Worm (Caenorhabditis elegans) whole organism, L1 larva: ENCODE results near the gene trr-1.

Experiments
- blmp-1 ChIP-seq: fragments of 150-350 bp; optimal IDR thresholded peaks from 2 replicates; lab custom pipeline; 2014; ENCODE audit warnings: missing biosample characterization, missing genetic modification characterization
- egl-27 ChIP-seq, 2 experiments: fragments of 150-350 bp in 1 of 2; sonication (generic microtip); optimal IDR thresholded peaks; 3 replicates each; lab custom pipeline; 2017 to 2018; ENCODE audit warnings: missing biosample characterization in 2 of 2, missing genetic modification characterization in 2 of 2, missing genetic modification reagents in 2 of 2
- elt-3 ChIP-seq, 6 experiments: fragments of 150-350 bp in 1 of 6; sonication (generic microtip); optimal IDR thresholded peaks; 2 replicates each; lab custom pipeline; 2017 to 2018; ENCODE audit warnings: missing biosample characterization in 6 of 6, missing genetic modification characterization in 6 of 6, inconsistent platforms in 1 of 6
- fkh-8 ChIP-seq: sonication (generic microtip); optimal IDR thresholded peaks from 2 replicates; lab custom pipeline; 2016; ENCODE audit warnings: mild to moderate bottlenecking, missing genetic modification characterization, missing compliant biosample characterization
- lin-13 ChIP-seq: fragments of 150-350 bp; optimal IDR thresholded peaks from 2 replicates; lab custom pipeline; 2014; ENCODE audit warnings: missing biosample characterization, missing genetic modification reagents, missing genetic modification characterization
- lin-39 ChIP-seq: fragments of 150-350 bp; optimal IDR thresholded peaks from 2 replicates; lab custom pipeline; 2014; ENCODE audit warnings: missing biosample characterization, missing genetic modification reagents, missing genetic modification characterization
- nhr-12 ChIP-seq: sonication (generic microtip); optimal IDR thresholded peaks from 2 replicates; lab custom pipeline; 2017; ENCODE audit warnings: missing biosample characterization, missing genetic modification characterization
- snpc-4 ChIP-seq: fragments of 150-350 bp; optimal IDR thresholded peaks from 2 replicates; lab custom pipeline; 2014; ENCODE audit warnings: missing biosample characterization, missing genetic modification characterization
- unc-130 ChIP-seq: fragments of 150-350 bp; optimal IDR thresholded peaks from 2 replicates; lab custom pipeline; 2017; ENCODE audit warnings: missing biosample characterization, missing genetic modification characterization, inconsistent platforms
- ztf-4 ChIP-seq: fragments of 150-350 bp; optimal IDR thresholded peaks from 2 replicates; lab custom pipeline; 2014; ENCODE audit warnings: missing biosample characterization, missing genetic modification characterization

DNA sequence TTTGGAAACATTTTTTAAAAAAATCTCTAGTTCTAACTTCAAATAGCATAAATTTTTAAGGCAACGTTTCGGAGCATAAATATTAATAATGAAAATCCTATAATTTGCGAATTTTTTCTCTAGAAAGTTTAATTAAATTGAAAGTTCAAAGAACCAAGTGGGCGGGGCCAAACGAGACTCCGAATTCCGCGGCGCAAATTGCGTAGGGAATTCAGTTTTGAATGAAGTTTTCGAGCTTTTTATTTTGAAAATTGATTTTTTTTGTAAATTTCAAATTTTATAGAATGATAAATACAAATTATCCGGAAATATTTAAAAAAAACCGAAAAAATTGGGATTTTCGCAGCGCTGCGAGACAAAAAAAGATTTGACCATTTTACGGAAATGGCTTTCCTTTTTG is 45.1 kb upstream of the trr-1 start:
- TF ChIP-seq elt-3 (tag; optimal IDR thresholded peaks at IDR 0.05; lab: Kevin White, UChicago): no peak
- TF ChIP-seq blmp-1 (tag; lab: Kevin White, UChicago): no peak
- TF ChIP-seq snpc-4 (tag; lab: Kevin White, UChicago): no peak
- no peak for TF ChIP-seq ztf-4
- TF ChIP-seq lin-39 (tag; lab: Kevin White, UChicago): no peak
- no peak for TF ChIP-seq egl-27 (tag; optimal IDR thresholded peaks at IDR 0.05; lab: Kevin White, UChicago)
- TF ChIP-seq fkh-8 (tag; lab: Kevin White, UChicago): no peak
- no peak for TF ChIP-seq lin-13 (GFP tag; lab: Kevin White, UChicago)
- TF ChIP-seq nhr-12 (tag; lab: Kevin White, UChicago): no peak
- no peak for TF ChIP-seq unc-130 (tag; lab: Kevin White, UChicago)
